Fruit fly (Drosophila melanogaster): ENCODE results near the gene ClC-a.

Gene ClC-a

DNA sequence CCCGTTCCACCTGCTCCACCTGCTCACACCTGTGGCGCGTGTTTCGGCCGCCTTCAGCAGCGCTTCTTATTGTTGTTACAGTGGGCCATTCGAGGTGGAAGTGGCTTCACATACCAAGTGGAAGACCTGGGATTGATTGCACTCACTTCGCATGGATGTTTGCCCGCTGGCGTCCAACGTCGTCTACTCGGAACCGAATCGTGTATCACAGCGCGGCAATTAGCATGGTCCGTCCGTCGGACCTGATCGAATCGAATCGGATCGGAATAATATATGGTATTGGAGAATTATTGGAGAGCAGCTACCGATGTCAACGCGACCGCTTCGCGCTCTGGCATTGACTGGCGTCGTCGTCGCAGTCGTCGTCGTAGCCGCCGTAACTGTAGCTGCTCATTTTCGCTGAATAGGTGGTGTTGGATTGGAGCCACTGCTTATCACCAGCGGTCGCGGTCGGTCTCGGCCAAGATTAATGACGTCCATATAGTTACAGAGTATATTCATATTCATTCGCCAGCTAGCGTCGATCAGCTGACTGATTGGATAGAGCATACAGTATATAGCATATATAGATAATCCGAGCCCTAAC lies at the start of gene ClC-a:
ClC-a (minus strand) TSS at position 327 of the 586 bp plus-strand sequence.
- TF ChIP-seq CG8319 (GFP tag; optimal IDR thresholded peaks at IDR 0.05) (no peak), lz (GFP tag; optimal IDR thresholded peaks at IDR 0.05) (no peak), Eip78C (GFP tag) (peak; percentile 40), ss (GFP tag; optimal IDR thresholded peaks at IDR 0.05) (peak; percentile 16 to 20), Sox14 (GFP tag; optimal IDR thresholded peaks at IDR 0.05) (peak; percentile 12), vri (GFP tag; optimal IDR thresholded peaks at IDR 0.05) (peak; percentile 24), svp (GFP tag) (peak; percentile 81)

DNA sequence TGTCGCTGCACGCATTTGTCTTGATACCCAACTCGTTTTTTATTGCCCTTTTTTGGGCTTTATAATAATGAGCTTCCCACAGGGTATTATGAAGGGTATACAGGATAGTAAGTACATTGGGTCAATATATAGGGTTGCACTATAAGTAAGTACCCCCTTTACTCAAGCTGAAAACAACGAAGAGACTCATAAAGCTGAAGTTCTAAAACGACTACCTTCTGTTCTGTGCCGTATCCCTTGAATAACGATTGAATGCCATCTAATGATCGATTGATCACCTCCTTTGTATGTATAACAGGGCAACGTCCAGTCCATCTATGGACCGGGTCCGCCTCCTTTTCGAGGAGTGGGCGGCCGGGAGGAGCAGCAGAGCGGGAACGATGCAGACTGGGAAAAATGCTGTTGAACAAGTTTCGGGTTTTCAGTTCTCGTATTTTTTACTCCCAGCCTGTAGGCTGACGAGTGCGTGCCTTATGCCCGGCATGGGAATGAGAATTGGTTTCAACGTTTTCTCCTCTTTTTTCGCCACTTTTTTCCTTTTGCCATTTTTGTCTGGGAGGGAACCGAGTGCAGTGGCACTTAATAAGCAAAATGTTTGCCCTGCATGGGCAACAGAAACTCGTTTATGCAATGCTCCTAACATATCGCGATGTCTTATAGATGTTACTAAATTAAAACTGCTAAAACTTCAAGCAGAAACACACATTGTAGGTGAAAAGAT lies 46.7 kb upstream of the ClC-a start:
- TF ChIP-seq CG11294 (GFP tag; IDR thresholded peaks at IDR 0.05) (no peak), CG6276 (GFP tag; optimal IDR thresholded peaks at IDR 0.05) (peak; percentile 28), fd85E (GFP tag; optimal IDR thresholded peaks at IDR 0.05) (no peak), spab (GFP tag; optimal IDR thresholded peaks at IDR 0.05) (no peak), Blimp-1 (GFP tag; optimal IDR thresholded peaks at IDR 0.05) (no peak), fkh (GFP tag; optimal IDR thresholded peaks at IDR 0.05) (no peak), dsx (GFP tag; optimal IDR thresholded peaks at IDR 0.05; ENCODE audit: poor library complexity, severe bottlenecking) (peak; percentile 4), Hr38 (GFP tag; optimal IDR thresholded peaks at IDR 0.05) (no peak), CG15336 (GFP tag; IDR thresholded peaks at IDR 0.05) (no peak), CG16779 (tag; optimal IDR thresholded peaks at IDR 0.05) (peak; percentile 6), acj6 (GFP tag; optimal IDR thresholded peaks at IDR 0.05) (peak; percentile 52), CG34406 (GFP tag; optimal IDR thresholded peaks at IDR 0.05) (peak; percentile 29), topi (GFP tag; optimal IDR thresholded peaks at IDR 0.05) (peak; percentile 50), pdm3 (GFP tag; optimal IDR thresholded peaks at IDR 0.05) (peak; percentile 63), dac (GFP tag; optimal IDR thresholded peaks at IDR 0.05) (no peak), vri (GFP tag; optimal IDR thresholded peaks at IDR 0.05) (peak; percentile 29), Hr4 (GFP tag; optimal IDR thresholded peaks at IDR 0.05) (no peak), CG8319 (GFP tag; optimal IDR thresholded peaks at IDR 0.05) (no peak), CG7368 (GFP tag; optimal IDR thresholded peaks at IDR 0.05) (peak; percentile 35), CG31627 (GFP tag; optimal IDR thresholded peaks at IDR 0.05) (peak; percentile 62), CG6808 (GFP tag; optimal IDR thresholded peaks at IDR 0.05) (peak; percentile 46), Eip78C (GFP tag) (peak; percentile 90), Lpt (GFP tag; optimal IDR thresholded peaks at IDR 0.05) (peak; percentile 29), fd59A (GFP tag; optimal IDR thresholded peaks at IDR 0.05) (peak; percentile 0), Gug (GFP tag; IDR thresholded peaks at IDR 0.05) (no peak), CG10631 (GFP tag; optimal IDR thresholded peaks at IDR 0.05) (peak; percentile 45), CG6163 (GFP tag; IDR thresholded peaks at IDR 0.05) (peak; percentile 47; the same call in 1 of the 3 replicates), salr (GFP tag; optimal IDR thresholded peaks at IDR 0.05) (peak in 1 of 2 experiments; percentile 28), CG3919 (GFP tag; optimal IDR thresholded peaks at IDR 0.05) (peak; percentile 37), CG6854 (GFP tag; optimal IDR thresholded peaks at IDR 0.05) (no peak), Sox102F (GFP tag; optimal IDR thresholded peaks at IDR 0.05) (peak; percentile 17), Ets21C (GFP tag; optimal IDR thresholded peaks at IDR 0.05) (peak; percentile 34), lz (GFP tag; optimal IDR thresholded peaks at IDR 0.05) (peak; percentile 59), Smox (GFP tag; optimal IDR thresholded peaks at IDR 0.05) (peak; percentile 46), CG10669 (GFP tag; optimal IDR thresholded peaks at IDR 0.05) (peak; percentile 7), net (GFP tag; optimal IDR thresholded peaks at IDR 0.05) (no peak), Sox14 (GFP tag; optimal IDR thresholded peaks at IDR 0.05) (peak; percentile 39), CG32006 (GFP tag; optimal IDR thresholded peaks at IDR 0.05) (no peak), CG8119 (GFP tag; IDR thresholded peaks at IDR 0.05) (no peak), Sox15 (GFP tag; optimal IDR thresholded peaks at IDR 0.05) (peak; percentile 34), Ets96B (tag; optimal IDR thresholded peaks at IDR 0.05) (no peak), CG3032 (tag; optimal IDR thresholded peaks at IDR 0.05) (peak; percentile 33), CG1621 (tag; optimal IDR thresholded peaks at IDR 0.05) (no peak), cyc (GFP tag; optimal IDR thresholded peaks at IDR 0.05) (peak; percentile 62), OdsH (GFP tag; optimal IDR thresholded peaks at IDR 0.05) (peak; percentile 30)
